Fruit fly (Drosophila melanogaster) whole organism, pupa: ENCODE measurements around the gene CG2772.
A peak's percentile ranks its signal among the peaks of the same experiment; 100 is the strongest.

Experiments
- CG10348 ChIP-seq: fragments of 200-800 bp; sonication (Bioruptor generic); IDR thresholded peaks from 2 replicates; pipeline ENCODE4 v1.3.6; 2022; ENCODE audit warnings: missing biosample characterization, missing genetic modification characterization
- CG12605 ChIP-seq: fragments of 200-800 bp; sonication (Bioruptor generic); IDR thresholded peaks from 2 replicates; pipeline ENCODE4 v1.3.6; 2022; ENCODE audit warnings: missing biosample characterization, missing genetic modification characterization
- CG13204 ChIP-seq: fragments of 200-800 bp; sonication (Bioruptor generic); optimal IDR thresholded peaks from 2 replicates; lab custom pipeline; 2018; ENCODE audit warnings: missing biosample characterization, mild to moderate bottlenecking, missing genetic modification characterization, moderate library complexity
- CG14655 ChIP-seq: fragments of 200-800 bp; sonication (Bioruptor generic); optimal IDR thresholded peaks from 3 replicates; lab custom pipeline; 2017; ENCODE audit warnings: mild to moderate bottlenecking, missing biosample characterization, missing genetic modification reagents, missing genetic modification characterization
- CG15710 ChIP-seq: fragments of 200-800 bp; sonication (Bioruptor generic); optimal IDR thresholded peaks from 2 replicates; lab custom pipeline; 2018; ENCODE audit warnings: missing biosample characterization, mild to moderate bottlenecking, missing genetic modification characterization, moderate library complexity
- CG17806 ChIP-seq: fragments of 200-800 bp; sonication (Bioruptor generic); optimal IDR thresholded peaks from 2 replicates; lab custom pipeline; 2018; ENCODE audit warnings: missing biosample characterization, mild to moderate bottlenecking, missing genetic modification characterization, moderate library complexity
- CG32121 ChIP-seq: fragments of 200-800 bp; sonication (Bioruptor generic); IDR thresholded peaks from 2 replicates; pipeline ENCODE4 v1.3.6; 2022; ENCODE audit warnings: missing biosample characterization, missing genetic modification characterization
- CG34367 ChIP-seq: fragments of 200-800 bp; sonication (Bioruptor generic); optimal IDR thresholded peaks from 2 replicates; lab custom pipeline; 2018; ENCODE audit warnings: missing biosample characterization, mild to moderate bottlenecking, missing genetic modification characterization
- CG4496 ChIP-seq: fragments of 200-800 bp; sonication (Bioruptor generic); IDR thresholded peaks from 3 replicates; pipeline ENCODE4 v1.3.6; 2022; ENCODE audit warnings: missing biosample characterization, missing genetic modification characterization
- CG8159 ChIP-seq: fragments of 200-800 bp; sonication (Bioruptor generic); optimal IDR thresholded peaks from 3 replicates; lab custom pipeline; 2018; ENCODE audit warnings: missing biosample characterization, mild to moderate bottlenecking, missing genetic modification characterization, moderate library complexity
- CG8301 ChIP-seq: fragments of 200-800 bp; sonication (Bioruptor generic); optimal IDR thresholded peaks from 2 replicates; lab custom pipeline; 2018; ENCODE audit warnings: missing biosample characterization, mild to moderate bottlenecking, missing genetic modification characterization
- CG9948 ChIP-seq: fragments of 200-800 bp; sonication (Bioruptor generic); optimal IDR thresholded peaks from 2 replicates; lab custom pipeline; 2018; ENCODE audit warnings: missing biosample characterization, mild to moderate bottlenecking, missing genetic modification characterization, moderate library complexity
- D1 ChIP-seq: fragments of 200-800 bp; sonication (Bioruptor generic); optimal IDR thresholded peaks from 2 replicates; lab custom pipeline; 2018; ENCODE audit warnings: missing biosample characterization, mild to moderate bottlenecking, missing genetic modification characterization, moderate library complexity
- EcR ChIP-seq: fragments of 200-800 bp; sonication (Bioruptor generic); optimal IDR thresholded peaks from 3 replicates; lab custom pipeline; 2019; ENCODE audit warnings: missing biosample characterization, missing genetic modification characterization, mild to moderate bottlenecking, moderate library complexity, missing genetic modification reagents
- Ets98B ChIP-seq: fragments of 200-800 bp; sonication (Bioruptor generic); IDR thresholded peaks from 2 replicates; pipeline ENCODE4 v1.3.6; 2022; ENCODE audit warnings: missing biosample characterization, missing genetic modification characterization
- Pif1A ChIP-seq: fragments of 200-800 bp; sonication (Bioruptor generic); optimal IDR thresholded peaks from 3 replicates; lab custom pipeline; 2016; ENCODE audit warnings: missing biosample characterization, missing genetic modification characterization
- Pif1B ChIP-seq: fragments of 200-800 bp; sonication (Bioruptor generic); optimal IDR thresholded peaks from 3 replicates; lab custom pipeline; 2016; ENCODE audit warnings: missing biosample characterization, missing genetic modification characterization
- Snoo ChIP-seq: fragments of 200-800 bp; sonication (Bioruptor generic); optimal IDR thresholded peaks from 3 replicates; lab custom pipeline; 2017; ENCODE audit warnings: missing biosample characterization, mild to moderate bottlenecking, missing genetic modification characterization, inconsistent platforms
- fd96Ca ChIP-seq: fragments of 200-800 bp; sonication (Bioruptor generic); IDR thresholded peaks from 3 replicates; pipeline ENCODE4 v1.3.6; 2022; ENCODE audit warnings: missing biosample characterization, missing genetic modification characterization
- gl ChIP-seq: fragments of 200-800 bp; sonication (Bioruptor generic); optimal IDR thresholded peaks from 2 replicates; lab custom pipeline; 2018; ENCODE audit warnings: missing biosample characterization, mild to moderate bottlenecking, missing genetic modification characterization
- rn ChIP-seq: fragments of 200-800 bp; sonication (Bioruptor generic); IDR thresholded peaks from 2 replicates; pipeline ENCODE4 v1.3.6; 2022; ENCODE audit warnings: missing biosample characterization, missing genetic modification characterization

CG2772 gene

DNA sequence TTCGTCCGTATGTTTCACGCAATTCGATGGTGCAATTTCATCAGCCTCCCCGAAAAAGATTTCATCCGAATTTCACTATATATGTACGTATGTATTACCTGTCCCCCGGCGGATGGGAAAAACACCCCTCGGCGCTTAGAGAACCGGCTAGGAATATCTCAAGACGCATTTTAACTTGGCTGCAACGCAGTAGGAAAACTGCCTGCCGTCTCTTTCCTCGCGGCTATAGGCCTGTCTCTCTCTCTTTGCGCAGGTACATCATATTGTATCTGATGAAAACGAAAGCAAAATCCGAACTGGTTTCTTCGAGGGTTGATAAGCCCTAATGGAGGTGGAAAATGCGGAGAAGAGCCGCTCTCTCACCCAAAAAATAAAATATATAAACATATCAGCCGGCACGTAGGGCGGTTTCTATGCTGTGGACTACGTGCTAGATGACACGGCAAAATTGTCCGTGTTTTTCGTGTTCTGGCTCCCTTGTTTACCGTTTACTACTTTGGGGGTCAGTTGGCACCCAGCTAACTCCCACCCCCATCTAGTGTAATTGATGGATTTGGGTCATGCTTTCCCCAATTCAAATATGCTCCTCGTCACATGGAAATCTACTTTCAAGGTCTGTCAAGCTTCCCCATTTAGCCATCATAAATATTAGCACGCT, 30.7 kb downstream of the CG2772 start:
- TF ChIP-seq CG32121 (GFP tag; lab: Robert Waterston, UW) (no peak), CG4496 (GFP tag; lab: Robert Waterston, UW) (0 out of 3 replicates have a peak, but pooled peaks have one; percentile 6), CG17806 (tag; lab: Kevin White, UChicago) (no peak), Pif1B (no peak), CG14655 (GFP tag; lab: Kevin White, UChicago) (no peak), CG8301 (tag; lab: Kevin White, UChicago) (no peak)

- TF ChIP-seq CG8159 (tag; lab: Kevin White, UChicago) (peak; percentile 4), CG4496 (GFP tag; lab: Robert Waterston, UW) (peak; percentile 28; the same call in 1 of the 3 replicates), CG15710 (tag; lab: Kevin White, UChicago) (no peak)
These were observed 31.4 kb downstream of the CG2772 start for dm6 chr2L:3477057-3477755.

dm6 chr2L:3478034-3478880, 32.5 kb downstream of the CG2772 start, which contains the start of gene Thor:
Thor (plus strand) TSS chr2L:3478434.
- TF ChIP-seq Pif1A (GFP tag; lab: Kevin White, UChicago) (peak; percentile 30), CG8301 (tag; lab: Kevin White, UChicago) (peak; percentile 12), CG13204 (peak; percentile 45), Ets98B (GFP tag; lab: Robert Waterston, UW) (peak; percentile 54; the same call in 1 of the 2 replicates), CG4496 (GFP tag; lab: Robert Waterston, UW) (peak; percentile 67; the same call in 2 of the 3 replicates), CG12605 (GFP tag; lab: Robert Waterston, UW) (0 out of 2 replicates have a peak, but pooled peaks have one; percentile 27), gl (tag; lab: Kevin White, UChicago) (peak; percentile 47), CG34367 (tag; lab: Kevin White, UChicago) (no peak), EcR (peak; percentile 56), CG32121 (GFP tag; lab: Robert Waterston, UW) (peak; percentile 53), Pif1B (no peak), CG17806 (tag; lab: Kevin White, UChicago) (no peak), fd96Ca (peak; percentile 50; the same call in 1 of the 3 replicates), CG15710 (tag; lab: Kevin White, UChicago) (no peak), CG8159 (tag; lab: Kevin White, UChicago) (peak; percentile 6), Snoo (tag; lab: Kevin White, UChicago) (peak; percentile 60)

DNA sequence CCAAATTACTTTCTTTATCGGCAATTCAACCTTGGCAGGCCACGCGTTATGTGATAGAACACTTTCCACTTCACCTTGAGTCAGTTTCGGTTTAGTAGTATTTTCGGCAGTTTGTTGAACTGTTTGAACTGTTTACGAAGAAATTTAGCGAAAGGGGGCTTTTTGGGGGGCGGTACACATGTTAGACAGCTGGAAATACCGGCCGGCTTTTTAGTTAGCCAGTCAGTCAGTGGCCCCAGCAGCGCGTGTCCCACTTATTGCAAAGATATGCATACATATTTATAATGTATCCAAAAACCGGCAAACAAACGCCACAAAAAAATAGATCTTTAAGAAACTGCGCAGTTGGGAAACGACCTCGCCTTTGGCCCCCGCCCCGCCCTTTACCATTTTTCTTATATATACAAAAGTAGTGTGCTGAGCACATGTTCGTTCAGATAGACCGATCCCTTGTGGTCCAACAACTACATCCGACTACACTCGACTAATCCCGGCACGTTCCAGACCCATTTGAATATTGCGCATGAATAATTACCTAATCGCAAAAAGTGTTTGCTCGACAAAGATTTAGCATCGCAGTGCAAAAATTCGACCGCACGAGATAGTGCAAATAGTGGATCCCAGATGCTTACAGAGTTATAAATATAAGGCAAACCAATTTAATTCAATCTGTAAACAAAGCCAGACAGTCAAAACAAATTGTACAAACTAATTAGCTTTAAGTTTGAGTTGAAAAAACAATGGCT, 34.1 kb downstream of the CG2772 start:
- no peak for TF ChIP-seq Pif1B
- TF ChIP-seq EcR: peak; percentile 17

dm6 chr2L:3480443-3480839, 34.6 kb downstream of the CG2772 start:
- TF ChIP-seq CG4496 (GFP tag; lab: Robert Waterston, UW) (no peak), D1 (tag; lab: Kevin White, UChicago) (peak; percentile 41), gl (tag; lab: Kevin White, UChicago) (no peak)
- TF ChIP-seq, all 21 proteins: peak for 1

- peak; percentile 54 for TF ChIP-seq CG14655 (GFP tag; lab: Kevin White, UChicago)
- no peak for TF ChIP-seq CG9948 (tag; lab: Kevin White, UChicago)
- TF ChIP-seq Pif1A (GFP tag; lab: Kevin White, UChicago): peak; percentile 41
- TF ChIP-seq CG8301 (tag; lab: Kevin White, UChicago): peak; percentile 76
- no peak; the same call in 1 of the 2 replicates for TF ChIP-seq CG12605 (GFP tag; lab: Robert Waterston, UW)
- no peak for TF ChIP-seq rn (GFP tag; lab: Robert Waterston, UW)
- TF ChIP-seq fd96Ca: no peak
- TF ChIP-seq CG8159 (tag; lab: Kevin White, UChicago): peak; percentile 5
- no peak for TF ChIP-seq CG34367 (tag; lab: Kevin White, UChicago)
- peak; percentile 78 for TF ChIP-seq CG4496 (GFP tag; lab: Robert Waterston, UW)
- TF ChIP-seq CG13204: no peak
- peak; percentile 88 for TF ChIP-seq Ets98B (GFP tag; lab: Robert Waterston, UW)
- no peak for TF ChIP-seq CG15710 (tag; lab: Kevin White, UChicago)
- TF ChIP-seq CG10348: no peak
- TF ChIP-seq EcR: no peak
- TF ChIP-seq gl (tag; lab: Kevin White, UChicago): no peak
- TF ChIP-seq CG32121 (GFP tag; lab: Robert Waterston, UW): peak; percentile 78
- TF ChIP-seq Snoo (tag; lab: Kevin White, UChicago): no peak
- no peak for TF ChIP-seq CG17806 (tag; lab: Kevin White, UChicago)
- TF ChIP-seq D1 (tag; lab: Kevin White, UChicago): no peak
- no peak for TF ChIP-seq Pif1B
These were observed 36.2 kb downstream of the CG2772 start for dm6 chr2L:3482037-3482436.
